Worm (Caenorhabditis elegans) whole organism, L2 larva: ENCODE results near the gene F47B8.13.

Experiments
- aly-2 ChIP-seq: fragments of 150-350 bp; optimal IDR thresholded peaks from 2 replicates; lab custom pipeline; 2014; ENCODE audit warnings: missing biosample characterization, missing genetic modification characterization
- ama-1 ChIP-seq: fragments of 150-350 bp; optimal IDR thresholded peaks from 2 replicates; lab custom pipeline; 2018; ENCODE audit warnings: inconsistent platforms
- egl-27 ChIP-seq: sonication (generic microtip); optimal IDR thresholded peaks from 3 replicates; lab custom pipeline; 2017; ENCODE audit warnings: missing biosample characterization, missing genetic modification reagents, missing genetic modification characterization
- fos-1 ChIP-seq: fragments of 150-350 bp; optimal IDR thresholded peaks from 2 replicates; lab custom pipeline; 2014; ENCODE audit warnings: missing biosample characterization, missing genetic modification characterization
- nhr-21 ChIP-seq: fragments of 150-350 bp; optimal IDR thresholded peaks from 2 replicates; lab custom pipeline; 2014; ENCODE audit warnings: missing biosample characterization, missing genetic modification characterization
- nhr-6 ChIP-seq: fragments of 150-350 bp; optimal IDR thresholded peaks from 2 replicates; lab custom pipeline; 2014; ENCODE audit warnings: missing biosample characterization, missing genetic modification characterization
- snpc-4 ChIP-seq: fragments of 150-350 bp; optimal IDR thresholded peaks from 2 replicates; lab custom pipeline; 2014; ENCODE audit warnings: missing biosample characterization, missing genetic modification characterization

- TF ChIP-seq egl-27 (peak; percentile 55), ama-1 (lab: Kevin White, UChicago) (no peak), nhr-21 (tag; lab: Kevin White, UChicago) (peak; percentile 85), nhr-6 (tag; lab: Kevin White, UChicago) (no peak), aly-2 (tag; lab: Kevin White, UChicago) (no peak), snpc-4 (peak; percentile 8), fos-1 (tag; lab: Kevin White, UChicago) (peak; percentile 76)
Observed at ce11 chrV:14366487-14366962, 47.0 kb upstream of the F47B8.13 start.
